Worm (Caenorhabditis elegans): Measurements from ENCODE around the gene lat-2.

The lat-2 gene

DNA sequence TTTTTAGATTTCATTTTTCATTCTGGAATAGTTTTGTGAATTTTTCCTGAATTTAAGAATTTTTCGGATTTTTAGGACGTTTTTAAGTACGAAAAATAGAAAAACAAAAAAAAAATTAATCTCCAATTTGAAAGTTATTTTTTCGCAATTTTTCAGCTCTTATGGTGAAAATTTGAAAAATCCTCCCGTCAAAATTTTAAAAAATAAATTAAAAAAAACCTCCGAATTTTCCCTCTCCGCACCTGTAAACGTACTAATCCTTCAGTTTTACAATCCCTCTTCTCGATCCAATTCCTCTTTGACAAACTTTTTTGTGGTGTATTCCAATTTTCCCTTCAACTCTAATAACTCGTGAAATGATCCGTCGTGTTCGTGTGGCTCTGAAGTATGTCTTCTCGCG, 19.3 kb downstream of the lat-2 start, which contains the start of gene B0286.1:
Gene B0286.1, plus strand, starts transcription at position 301 of the 400 bp plus-strand sequence.
- no peak for TF ChIP-seq cebp-1 (GFP tag; IDR thresholded peaks at IDR 0.05)
- TF ChIP-seq cebp-1 (tag; optimal IDR thresholded peaks at IDR 0.05) = no peak
- TF ChIP-seq fkh-3 (tag; optimal IDR thresholded peaks at IDR 0.05) = no peak
- no peak for TF ChIP-seq ZK185.1 (tag; optimal IDR thresholded peaks at IDR 0.05; ENCODE audit: poor library complexity, severe bottlenecking)
- no peak for TF ChIP-seq nhr-80 (tag; optimal IDR thresholded peaks at IDR 0.05)
- no peak for TF ChIP-seq F49E8.2 (tag; optimal IDR thresholded peaks at IDR 0.05; ENCODE audit: insufficient read depth)
- TF ChIP-seq lir-1 (GFP tag; conservative IDR thresholded peaks at IDR 0.05) = no peak
- TF ChIP-seq hlh-26 (GFP tag; conservative IDR thresholded peaks at IDR 0.05) = no peak
- TF ChIP-seq ceh-58 (GFP tag; IDR thresholded peaks at IDR 0.05) = no peak
- TF ChIP-seq lsy-27 (tag; optimal IDR thresholded peaks at IDR 0.05; ENCODE audit: borderline replicate concordance, insufficient read depth) = no peak
- no peak for TF ChIP-seq B0035.1 (tag; optimal IDR thresholded peaks at IDR 0.05)
- no peak for TF ChIP-seq unc-62 (GFP tag; optimal IDR thresholded peaks at IDR 0.05)

DNA sequence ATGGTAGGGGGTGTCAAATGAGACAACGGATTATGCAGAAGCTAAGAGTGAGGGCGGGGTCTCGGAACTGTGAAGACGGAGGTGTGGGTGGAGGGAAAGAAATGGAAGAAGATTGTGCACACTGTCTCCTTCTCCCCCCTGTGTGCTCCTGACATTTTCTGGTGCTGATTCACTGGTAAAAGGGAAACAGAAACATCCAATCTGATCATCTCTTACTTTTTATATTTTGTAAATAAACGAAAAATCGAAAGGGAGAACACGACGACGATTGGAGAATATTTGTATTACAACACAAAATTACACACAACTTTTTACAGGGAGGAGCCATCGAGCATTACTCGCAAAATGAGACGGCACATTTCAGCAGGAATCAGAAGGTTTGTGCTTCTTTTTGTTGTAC, 24.4 kb downstream of the lat-2 start, which contains the start of gene fkh-6:
Gene fkh-6, minus strand, starts transcription at position 101 of the 400 bp plus-strand sequence.
- TF ChIP-seq C17E4.6 (GFP tag; IDR thresholded peaks at IDR 0.05) (no peak), T26A5.8 (tag; optimal IDR thresholded peaks at IDR 0.05) (no peak), hlh-26 (GFP tag; conservative IDR thresholded peaks at IDR 0.05) (no peak), Y67H2A.10 (GFP tag; conservative IDR thresholded peaks at IDR 0.05) (no peak), zfh-2 (GFP tag; conservative IDR thresholded peaks at IDR 0.05) (peak; percentile 66), mxl-1 (tag; optimal IDR thresholded peaks at IDR 0.05) (no peak), F57A8.1 (GFP tag; optimal IDR thresholded peaks at IDR 0.05) (no peak)

DNA sequence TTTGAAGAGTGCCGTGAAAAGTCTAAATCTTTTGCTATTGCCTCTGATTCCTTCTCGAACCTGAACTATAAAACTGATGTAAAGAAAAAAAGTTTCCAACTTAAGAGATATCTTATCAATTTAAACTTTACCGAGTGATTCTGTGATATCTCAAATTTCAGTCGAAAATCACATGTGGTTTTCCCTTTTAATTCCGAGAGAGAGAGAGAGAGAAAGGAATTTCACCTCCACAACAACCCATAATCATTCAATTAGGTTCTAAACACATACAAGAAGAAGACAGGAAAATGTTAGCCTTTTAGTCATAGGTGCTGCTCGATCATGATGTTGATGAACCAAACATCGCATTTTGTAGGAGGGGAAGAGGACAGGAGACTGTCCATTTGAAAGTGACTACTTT, 32.2 kb downstream of the lat-2 start:
- TF ChIP-seq akir-1 (GFP tag; optimal IDR thresholded peaks at IDR 0.05) = no peak
- no peak for TF ChIP-seq F23B12.7 (tag; optimal IDR thresholded peaks at IDR 0.05; ENCODE audit: insufficient read depth)
- no peak for TF ChIP-seq rpc-1 (optimal IDR thresholded peaks at IDR 0.05)
- TF ChIP-seq rpc-1 (tag; optimal IDR thresholded peaks at IDR 0.05) = no peak
- TF ChIP-seq F52B5.7 (tag; optimal IDR thresholded peaks at IDR 0.05) = no peak
- no peak for TF ChIP-seq attf-5 (GFP tag; optimal IDR thresholded peaks at IDR 0.05)
- no peak for TF ChIP-seq nfyb-1 (GFP tag; IDR thresholded peaks at IDR 0.05)
- no peak for TF ChIP-seq ccch-3 (GFP tag; optimal IDR thresholded peaks at IDR 0.05)
- no peak for TF ChIP-seq hlh-12 (tag; optimal IDR thresholded peaks at IDR 0.05)
- no peak for TF ChIP-seq nfya-2 (GFP tag; IDR thresholded peaks at IDR 0.05)
- no peak for TF ChIP-seq Y67H2A.10 (GFP tag; conservative IDR thresholded peaks at IDR 0.05)

DNA sequence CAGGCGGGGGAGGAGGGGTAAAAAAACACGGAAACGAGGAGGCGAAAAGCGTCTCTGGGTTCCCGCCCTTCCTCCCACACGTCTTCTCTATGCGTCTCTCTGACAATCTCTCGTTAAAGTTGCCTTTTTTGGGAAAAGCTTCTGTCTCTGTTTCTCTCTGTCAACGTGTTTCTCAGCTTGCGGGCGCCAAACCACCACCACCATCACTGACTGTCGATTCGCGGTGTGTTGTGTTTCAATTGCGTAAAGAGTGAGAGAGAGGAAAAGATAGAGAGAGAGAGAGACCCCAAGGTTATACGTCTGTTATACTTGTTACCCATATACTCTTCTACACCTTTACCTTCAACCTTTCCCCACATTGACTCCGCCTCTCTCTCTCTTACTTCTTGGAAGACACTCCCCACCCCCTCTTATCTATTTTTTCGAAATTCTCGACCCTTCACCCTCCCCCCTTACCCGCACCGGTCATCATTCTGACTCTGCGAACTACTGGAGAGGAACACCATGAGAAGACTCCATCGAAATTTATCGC, 33.7 kb downstream of the lat-2 start, which contains the start of gene mlt-7:
Gene mlt-7, plus strand, starts transcription at position 482 of the 532 bp plus-strand sequence.
- TF ChIP-seq bed-1 (GFP tag; IDR thresholded peaks at IDR 0.05) = no peak
- TF ChIP-seq lin-26 (GFP tag; IDR thresholded peaks at IDR 0.05) = 0 out of 2 replicates have a peak, but pooled peaks have one; percentile 38
- no peak for TF ChIP-seq snpc-4 (GFP tag; optimal IDR thresholded peaks at IDR 0.05)
- TF ChIP-seq snpc-4 (tag; optimal IDR thresholded peaks at IDR 0.05) = no peak
- TF ChIP-seq ceh-40 (GFP tag; IDR thresholded peaks at IDR 0.05) = no peak
- TF ChIP-seq cebp-2 (GFP tag; IDR thresholded peaks at IDR 0.05) = no peak
- TF ChIP-seq Y95B8A.8 (GFP tag; IDR thresholded peaks at IDR 0.05) = no peak

Measured in whole organism, young adult.